Worm (Caenorhabditis elegans) whole organism, L1 larva: ENCODE measurements around the gene cdk-11.2.

Experiments used
- C04F5.9 ChIP-seq: sonication (generic microtip); optimal IDR thresholded peaks from 2 replicates; lab custom pipeline; 2016; ENCODE audit warnings: missing genetic modification characterization, missing compliant biosample characterization
- Y116A8C.19 ChIP-seq: sonication (generic microtip); optimal IDR thresholded peaks from 2 replicates; lab custom pipeline; 2016; ENCODE audit warnings: missing compliant biosample characterization, missing genetic modification characterization, borderline replicate concordance
- ama-1 ChIP-seq: fragments of 150-350 bp; optimal IDR thresholded peaks from 2 replicates; lab custom pipeline; 2014
- ceh-88 ChIP-seq: fragments of 200-800 bp; sonication (Bioruptor generic); IDR thresholded peaks from 2 replicates; pipeline ENCODE4 v1.3.6; 2022; ENCODE audit warnings: missing genetic modification characterization, missing compliant biosample characterization
- ces-1 ChIP-seq: fragments of 150-350 bp; optimal IDR thresholded peaks from 2 replicates; lab custom pipeline; 2014; ENCODE audit warnings: missing biosample characterization, missing genetic modification reagents, missing genetic modification characterization
- dpl-1 ChIP-seq, 3 experiments: fragments of 150-350 bp in 2 of 3; sonication (generic microtip) in 1 of 3; optimal IDR thresholded peaks; 2 replicates each; lab custom pipeline; 2014 to 2017; ENCODE audit warnings: missing biosample characterization in 3 of 3, missing genetic modification characterization in 3 of 3, missing genetic modification reagents in 3 of 3
- dsc-1 ChIP-seq: sonication (generic microtip); optimal IDR thresholded peaks from 2 replicates; lab custom pipeline; 2016; ENCODE audit warnings: mild to moderate bottlenecking, missing genetic modification characterization, missing compliant biosample characterization
- efl-3 ChIP-seq: fragments of 200-800 bp; sonication (Bioruptor generic); optimal IDR thresholded peaks from 2 replicates; lab custom pipeline; 2018; ENCODE audit warnings: mild to moderate bottlenecking, missing genetic modification characterization, missing compliant biosample characterization
- egl-13 ChIP-seq: sonication (generic microtip); optimal IDR thresholded peaks from 2 replicates; lab custom pipeline; 2016; ENCODE audit warnings: missing genotype, missing genetic modification reagents, missing genetic modification characterization, missing compliant biosample characterization
- elt-2 ChIP-seq: sonication (generic microtip); optimal IDR thresholded peaks from 2 replicates; lab custom pipeline; 2016; ENCODE audit warnings: missing genetic modification characterization, mild to moderate bottlenecking, inconsistent platforms, missing compliant biosample characterization, missing genetic modification reagents
- elt-3 ChIP-seq, 6 experiments: fragments of 150-350 bp in 1 of 6; sonication (generic microtip); optimal IDR thresholded peaks; 2 replicates each; lab custom pipeline; 2017 to 2018; ENCODE audit warnings: missing biosample characterization in 6 of 6, missing genetic modification characterization in 6 of 6, inconsistent platforms in 1 of 6
- ets-5 ChIP-seq: fragments of 200-800 bp; sonication (Bioruptor generic); IDR thresholded peaks from 2 replicates; pipeline ENCODE4 v1.3.6; 2022; ENCODE audit warnings: missing genetic modification characterization, missing compliant biosample characterization
- fkh-10 ChIP-seq: sonication (generic microtip); optimal IDR thresholded peaks from 2 replicates; lab custom pipeline; 2017; ENCODE audit warnings: missing biosample characterization, missing genetic modification reagents, missing genetic modification characterization
- fkh-4 ChIP-seq: sonication (generic microtip); optimal IDR thresholded peaks from 2 replicates; lab custom pipeline; 2016; ENCODE audit warnings: missing compliant biosample characterization, missing genetic modification characterization, borderline replicate concordance
- fkh-8 ChIP-seq: sonication (generic microtip); optimal IDR thresholded peaks from 2 replicates; lab custom pipeline; 2016; ENCODE audit warnings: mild to moderate bottlenecking, missing genetic modification characterization, missing compliant biosample characterization
- fos-1 ChIP-seq: fragments of 150-350 bp; optimal IDR thresholded peaks from 2 replicates; lab custom pipeline; 2014; ENCODE audit warnings: missing biosample characterization, missing genetic modification characterization
- hlh-17 ChIP-seq: fragments of 200-800 bp; sonication (Bioruptor generic); optimal IDR thresholded peaks from 2 replicates; lab custom pipeline; 2018; ENCODE audit warnings: missing genetic modification characterization, mild to moderate bottlenecking, missing compliant biosample characterization, moderate library complexity, borderline replicate concordance
- hlh-4 ChIP-seq: sonication (generic microtip); optimal IDR thresholded peaks from 2 replicates; lab custom pipeline; 2016; ENCODE audit warnings: mild to moderate bottlenecking, missing genetic modification characterization, missing compliant biosample characterization
- hpl-2 ChIP-seq: fragments of 150-350 bp; optimal IDR thresholded peaks from 2 replicates; lab custom pipeline; 2014; ENCODE audit warnings: missing biosample characterization, missing genetic modification reagents, missing genetic modification characterization
- isw-1 ChIP-seq: fragments of 200-800 bp; sonication (Bioruptor generic); IDR thresholded peaks from 2 replicates; pipeline ENCODE4 v1.3.6; 2022; ENCODE audit warnings: missing genetic modification characterization, missing compliant biosample characterization
- lin-13 ChIP-seq: fragments of 150-350 bp; optimal IDR thresholded peaks from 2 replicates; lab custom pipeline; 2014; ENCODE audit warnings: missing biosample characterization, missing genetic modification reagents, missing genetic modification characterization
- lin-14 ChIP-seq: fragments of 200-800 bp; sonication (Bioruptor generic); optimal IDR thresholded peaks from 2 replicates; lab custom pipeline; 2018; ENCODE audit warnings: mild to moderate bottlenecking, missing genetic modification characterization, moderate library complexity, missing compliant biosample characterization
- lin-39 ChIP-seq: fragments of 150-350 bp; optimal IDR thresholded peaks from 2 replicates; lab custom pipeline; 2014; ENCODE audit warnings: missing biosample characterization, missing genetic modification reagents, missing genetic modification characterization
- lir-3 ChIP-seq: sonication (generic microtip); optimal IDR thresholded peaks from 2 replicates; lab custom pipeline; 2016; ENCODE audit warnings: mild to moderate bottlenecking, missing genetic modification characterization, moderate library complexity, missing compliant biosample characterization; ENCODE audit not compliant: poor library complexity
- lsy-2 ChIP-seq, 2 experiments: fragments of 150-350 bp; optimal IDR thresholded peaks; 2 replicates each; lab custom pipeline; 2014; ENCODE audit warnings: missing biosample characterization in 2 of 2, missing genetic modification characterization in 2 of 2
- mdl-1 ChIP-seq, 2 experiments: fragments of 150-350 bp; optimal IDR thresholded peaks; 2 replicates each; lab custom pipeline; 2014 to 2017; ENCODE audit warnings: missing biosample characterization in 2 of 2, missing genetic modification characterization in 2 of 2, inconsistent platforms in 1 of 2
- mep-1 ChIP-seq: fragments of 150-350 bp; optimal IDR thresholded peaks from 2 replicates; lab custom pipeline; 2014; ENCODE audit warnings: missing biosample characterization, missing genetic modification characterization
- nhr-12 ChIP-seq: sonication (generic microtip); optimal IDR thresholded peaks from 2 replicates; lab custom pipeline; 2017; ENCODE audit warnings: missing biosample characterization, missing genetic modification characterization
- nhr-237 ChIP-seq: fragments of 150-350 bp; optimal IDR thresholded peaks from 2 replicates; lab custom pipeline; 2014; ENCODE audit warnings: missing biosample characterization, missing genetic modification characterization
- nhr-47 ChIP-seq: sonication (generic microtip); optimal IDR thresholded peaks from 2 replicates; lab custom pipeline; 2016; ENCODE audit warnings: mild to moderate bottlenecking, missing genetic modification characterization, moderate library complexity, missing compliant biosample characterization
- nhr-84 ChIP-seq: sonication (generic microtip); optimal IDR thresholded peaks from 2 replicates; lab custom pipeline; 2017; ENCODE audit warnings: missing biosample characterization, missing genetic modification characterization
- nhr-85 ChIP-seq: sonication (generic microtip); peaks from one replicate; lab custom pipeline; 2016; ENCODE audit warnings: missing genetic modification characterization, inconsistent platforms, missing compliant biosample characterization
- nhr-90 ChIP-seq: sonication (generic microtip); optimal IDR thresholded peaks from 2 replicates; lab custom pipeline; 2016; ENCODE audit warnings: mild to moderate bottlenecking, missing genetic modification characterization, missing compliant biosample characterization; ENCODE audit not compliant: poor library complexity
- pag-3 ChIP-seq: sonication (generic microtip); optimal IDR thresholded peaks from 2 replicates; lab custom pipeline; 2017; ENCODE audit warnings: missing genetic modification characterization, mild to moderate bottlenecking, missing compliant biosample characterization, antibody characterized with exemption, borderline replicate concordance; ENCODE audit not compliant: insufficient read depth
- pqm-1 ChIP-seq: sonication (generic microtip); optimal IDR thresholded peaks from 3 replicates; lab custom pipeline; 2017; ENCODE audit warnings: missing biosample characterization, missing genetic modification characterization
- skn-1 ChIP-seq: fragments of 150-350 bp; optimal IDR thresholded peaks from 2 replicates; lab custom pipeline; 2014; ENCODE audit warnings: missing biosample characterization, missing genetic modification characterization
- snpc-4 ChIP-seq: fragments of 150-350 bp; optimal IDR thresholded peaks from 2 replicates; lab custom pipeline; 2014; ENCODE audit warnings: missing biosample characterization, missing genetic modification characterization
- snu-23 ChIP-seq: sonication (generic microtip); optimal IDR thresholded peaks from 2 replicates; lab custom pipeline; 2016; ENCODE audit warnings: missing genetic modification characterization, missing compliant biosample characterization
- sup-37 ChIP-seq: fragments of 200-800 bp; sonication (Bioruptor generic); optimal IDR thresholded peaks from 2 replicates; lab custom pipeline; 2018; ENCODE audit warnings: mild to moderate bottlenecking, missing genetic modification characterization, missing compliant biosample characterization
- tlp-1 ChIP-seq: fragments of 150-350 bp; optimal IDR thresholded peaks from 2 replicates; lab custom pipeline; 2014; ENCODE audit warnings: missing biosample characterization, missing genetic modification characterization
- unc-130 ChIP-seq: fragments of 150-350 bp; optimal IDR thresholded peaks from 2 replicates; lab custom pipeline; 2017; ENCODE audit warnings: missing biosample characterization, missing genetic modification characterization, inconsistent platforms
- zag-1 ChIP-seq: fragments of 150-350 bp; optimal IDR thresholded peaks from 2 replicates; lab custom pipeline; 2014; ENCODE audit warnings: missing biosample characterization, missing genetic modification characterization
- zip-4 ChIP-seq: fragments of 200-800 bp; sonication (Bioruptor generic); optimal IDR thresholded peaks from 2 replicates; lab custom pipeline; 2018; ENCODE audit warnings: mild to moderate bottlenecking, missing genetic modification characterization, moderate library complexity, missing compliant biosample characterization
- ztf-4 ChIP-seq: fragments of 150-350 bp; optimal IDR thresholded peaks from 2 replicates; lab custom pipeline; 2014; ENCODE audit warnings: missing biosample characterization, missing genetic modification characterization

The cdk-11.2 gene

DNA sequence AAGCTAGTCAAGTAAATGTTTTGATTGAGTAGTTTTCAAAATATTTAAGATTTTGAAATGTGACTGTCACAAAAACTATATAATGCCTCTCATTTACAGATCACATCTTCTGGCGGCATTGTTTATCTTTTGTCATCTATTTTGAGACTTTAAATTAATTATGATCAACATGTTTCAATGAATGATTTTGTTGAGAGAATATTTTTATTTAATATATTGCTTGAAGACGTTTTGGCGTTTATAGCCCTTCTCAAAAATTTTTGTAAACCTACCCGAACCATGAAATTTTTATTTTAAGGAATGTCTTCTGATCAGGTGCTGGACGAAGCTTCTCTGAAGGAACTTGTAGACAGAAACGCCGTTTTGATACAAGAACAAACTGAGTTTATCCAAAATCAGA, 25.1 kb upstream of the cdk-11.2 start, which contains the start of gene C39B10.4:
TSS of gene C39B10.4 (plus strand) at position 301 of the 400 bp plus-strand sequence.
- TF ChIP-seq skn-1 (tag; lab: Kevin White, UChicago), result no peak
- TF ChIP-seq pag-3 (tag; lab: Kevin White, UChicago), result no peak
- TF ChIP-seq lsy-2 (tag; optimal IDR thresholded peaks at IDR 0.05; lab: Kevin White, UChicago), result no peak
- TF ChIP-seq hpl-2 (GFP tag; lab: Kevin White, UChicago), result no peak
- TF ChIP-seq fkh-4, result no peak
- TF ChIP-seq Y116A8C.19 (tag; lab: Kevin White, UChicago), result no peak
- no peak for TF ChIP-seq snpc-4 (tag; lab: Kevin White, UChicago)
- no peak for TF ChIP-seq unc-130 (tag; lab: Kevin White, UChicago)
- no peak for TF ChIP-seq ets-5 (GFP tag; lab: Robert Waterston, UW)
- no peak for TF ChIP-seq nhr-84 (tag; lab: Kevin White, UChicago)
- no peak for TF ChIP-seq mdl-1 (tag; optimal IDR thresholded peaks at IDR 0.05; lab: Kevin White, UChicago)
- no peak for TF ChIP-seq isw-1
- TF ChIP-seq tlp-1 (tag; lab: Kevin White, UChicago), result no peak
- no peak for TF ChIP-seq snu-23 (GFP tag; lab: Kevin White, UChicago)
- TF ChIP-seq ceh-88 (GFP tag; lab: Robert Waterston, UW), result no peak
- TF ChIP-seq nhr-90 (tag; lab: Kevin White, UChicago), result no peak

DNA sequence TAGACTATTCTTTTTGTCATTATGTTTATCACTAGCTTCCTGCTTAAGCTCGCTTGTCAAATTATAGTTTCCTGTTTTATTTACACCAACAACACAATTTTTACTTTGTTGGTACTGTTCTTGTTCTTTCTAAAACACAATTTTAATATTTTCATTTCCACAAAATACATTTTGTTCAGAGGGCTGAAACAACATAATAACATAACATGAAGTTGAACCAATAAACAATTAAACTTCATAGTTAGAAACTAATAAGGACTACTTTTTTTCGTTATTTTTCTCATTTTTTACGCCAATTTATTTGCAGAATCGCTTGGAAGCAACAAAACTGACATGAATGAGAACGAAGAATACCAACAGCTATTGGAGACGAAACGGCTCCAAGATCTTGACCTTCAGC, 24.3 kb upstream of the cdk-11.2 start, which contains the start of gene C39B10.3:
TSS of gene C39B10.3 (plus strand) at position 301 of the 400 bp plus-strand sequence.
- no peak for TF ChIP-seq pag-3 (tag; lab: Kevin White, UChicago)
- no peak for TF ChIP-seq fkh-8 (tag; lab: Kevin White, UChicago)
- TF ChIP-seq Y116A8C.19 (tag; lab: Kevin White, UChicago), result no peak
- TF ChIP-seq fkh-10 (GFP tag; lab: Kevin White, UChicago), result no peak
- no peak for TF ChIP-seq elt-3 (tag; optimal IDR thresholded peaks at IDR 0.05; lab: Kevin White, UChicago)
- no peak for TF ChIP-seq nhr-237
- TF ChIP-seq dpl-1 (GFP tag; optimal IDR thresholded peaks at IDR 0.05; lab: Kevin White, UChicago), result no peak
- no peak for TF ChIP-seq dsc-1 (tag; lab: Kevin White, UChicago)
- TF ChIP-seq lir-3 (tag; lab: Kevin White, UChicago), result no peak
- no peak for TF ChIP-seq C04F5.9 (tag; lab: Kevin White, UChicago)

DNA sequence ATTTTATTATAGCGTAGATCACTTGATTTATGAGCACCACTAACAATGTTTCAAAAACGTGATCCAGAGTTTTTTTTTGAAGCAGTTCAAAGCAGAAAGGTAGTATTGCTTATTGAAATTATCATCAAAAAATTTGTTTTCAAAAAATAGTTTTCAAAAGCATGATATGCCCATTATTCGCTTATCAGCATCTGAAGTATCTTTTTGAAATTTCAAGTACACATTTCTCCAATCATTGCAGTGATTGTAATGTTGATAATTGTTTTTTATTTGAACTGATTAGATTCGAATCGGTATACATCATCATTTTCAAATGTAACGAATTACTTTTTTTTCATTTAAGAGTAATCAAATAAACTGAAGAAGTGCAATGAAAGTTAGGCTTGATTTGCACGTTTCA, 21.2 kb upstream of the cdk-11.2 start:
- no peak for TF ChIP-seq lin-39
- TF ChIP-seq elt-2 (tag; lab: Kevin White, UChicago), result peak; percentile 46

DNA sequence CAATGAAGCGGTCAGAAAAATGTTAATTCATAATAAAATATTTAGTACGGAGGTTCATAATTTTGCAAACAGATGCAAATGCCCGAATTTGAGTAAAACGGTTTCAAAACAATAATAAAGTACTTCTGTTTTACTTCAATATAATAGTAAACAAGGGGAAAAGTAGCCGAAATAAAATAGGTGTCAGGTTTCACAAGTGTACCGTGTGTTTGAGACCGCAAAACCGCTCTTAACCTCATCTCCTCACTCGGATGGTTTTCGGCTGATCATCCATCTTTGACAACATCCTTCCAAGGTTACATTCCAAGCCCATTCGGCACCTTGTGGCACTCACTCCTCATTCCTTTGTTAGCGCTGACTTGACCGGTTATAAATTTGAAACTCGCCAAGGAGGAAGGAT, 17.9 kb upstream of the cdk-11.2 start:
- peak; percentile 49 for TF ChIP-seq lin-14
- TF ChIP-seq mep-1, result peak; percentile 24
- no peak for TF ChIP-seq ama-1 (lab: Kevin White, UChicago)
- no peak for TF ChIP-seq lin-13 (GFP tag; lab: Kevin White, UChicago)
- TF ChIP-seq elt-3 (tag; optimal IDR thresholded peaks at IDR 0.05; lab: Kevin White, UChicago), result no peak
- TF ChIP-seq nhr-85 (tag; lab: Kevin White, UChicago), result peak; percentile 76
- TF ChIP-seq snu-23 (GFP tag; lab: Kevin White, UChicago), result peak; percentile 12
- no peak for TF ChIP-seq fkh-4

DNA sequence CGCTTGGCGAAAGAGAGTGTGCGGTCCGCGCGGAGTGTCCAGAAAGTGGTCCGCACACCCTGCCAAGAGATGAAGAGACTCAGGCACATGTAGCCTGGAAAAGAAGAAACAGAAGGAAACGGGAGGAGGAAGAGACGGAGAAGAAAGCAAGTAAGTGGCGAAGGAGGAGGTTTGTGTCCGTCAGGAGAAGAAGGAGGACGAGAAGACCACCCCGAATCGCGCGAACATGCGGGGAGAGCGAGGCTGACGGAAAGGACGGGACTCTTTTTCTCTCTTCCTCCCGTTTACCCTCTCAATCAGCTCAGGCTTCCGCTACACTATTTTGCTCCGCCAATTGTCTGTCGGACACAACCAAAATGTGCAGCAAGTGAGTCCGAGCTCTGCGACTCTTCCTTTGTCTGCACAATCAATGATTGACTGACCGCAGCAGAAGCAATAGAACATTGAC, 16.0 kb upstream of the cdk-11.2 start:
- TF ChIP-seq fos-1 (tag; lab: Kevin White, UChicago), result peak; percentile 16
- TF ChIP-seq zag-1 (tag; lab: Kevin White, UChicago), result no peak
- peak; percentile 41 for TF ChIP-seq ces-1
- TF ChIP-seq sup-37, result no peak
- TF ChIP-seq hlh-17 (GFP tag; lab: Kevin White, UChicago), result no peak
- TF ChIP-seq pqm-1 (tag; lab: Kevin White, UChicago), result no peak
- TF ChIP-seq egl-13, result peak; percentile 3
- no peak for TF ChIP-seq efl-3
- TF ChIP-seq nhr-12 (tag; lab: Kevin White, UChicago), result peak; percentile 15
- no peak for TF ChIP-seq C04F5.9 (tag; lab: Kevin White, UChicago)
- TF ChIP-seq ztf-4 (tag; lab: Kevin White, UChicago), result peak; percentile 35
- TF ChIP-seq dpl-1 (GFP tag; optimal IDR thresholded peaks at IDR 0.05; lab: Kevin White, UChicago), result no peak
- peak; percentile 75 for TF ChIP-seq nhr-47 (tag; lab: Kevin White, UChicago)
- TF ChIP-seq zip-4 (GFP tag; lab: Kevin White, UChicago), result no peak
- no peak for TF ChIP-seq hlh-4
- no peak for TF ChIP-seq lin-13 (GFP tag; lab: Kevin White, UChicago)
